Worm (Caenorhabditis elegans) whole organism, dauer: ENCODE results near the gene msa-1.

Experiments used
- unc-62 ChIP-seq: sonication (generic microtip); optimal IDR thresholded peaks from 2 replicates; lab custom pipeline; 2017; ENCODE audit warnings: missing biosample characterization, missing genetic modification reagents, missing genetic modification characterization

The msa-1 gene

DNA sequence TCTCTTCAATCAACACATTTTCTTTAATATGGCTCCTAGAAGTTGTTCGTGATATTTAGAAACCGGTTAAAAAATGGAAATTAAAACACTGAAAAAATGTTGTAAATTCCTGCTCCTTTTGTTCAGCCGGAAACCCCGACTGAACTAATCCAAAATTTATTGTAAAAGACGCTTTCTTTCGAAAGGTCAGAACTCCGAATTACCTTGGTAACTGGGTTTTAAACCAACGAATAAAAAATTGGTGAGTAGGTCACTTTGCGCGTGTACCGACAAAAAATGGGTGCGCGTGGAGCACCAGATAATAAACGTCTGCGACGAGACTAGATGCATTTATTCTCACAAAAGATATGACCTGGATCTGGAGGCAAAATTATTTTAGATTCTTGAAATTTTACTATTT, 42.2 kb downstream of the msa-1 start:
- TF ChIP-seq unc-62 (GFP tag; lab: Kevin White, UChicago) = no peak

DNA sequence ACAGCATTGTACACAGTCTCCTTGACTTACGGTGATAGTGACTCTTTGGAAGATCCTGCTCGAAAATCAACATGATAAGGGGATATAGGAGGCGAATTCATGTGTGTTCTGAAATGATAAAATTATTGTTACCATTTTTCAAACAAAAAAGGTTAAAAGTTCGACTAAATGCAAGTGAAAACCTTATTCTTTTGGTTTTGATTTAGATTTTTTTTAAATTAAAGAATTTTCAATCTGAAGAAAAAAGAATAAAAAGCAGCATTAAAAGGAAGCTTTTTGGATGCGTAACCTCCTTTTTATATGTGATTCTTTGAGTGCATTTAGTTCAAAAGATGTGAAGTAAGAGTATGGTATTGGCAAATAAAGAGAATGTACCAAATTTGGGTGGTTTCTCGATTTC, 47.0 kb downstream of the msa-1 start, which contains the start of gene delm-1:
delm-1 (minus strand) TSS at position 101 of the 400 bp plus-strand sequence.
- no peak for TF ChIP-seq unc-62 (GFP tag; lab: Kevin White, UChicago)

DNA sequence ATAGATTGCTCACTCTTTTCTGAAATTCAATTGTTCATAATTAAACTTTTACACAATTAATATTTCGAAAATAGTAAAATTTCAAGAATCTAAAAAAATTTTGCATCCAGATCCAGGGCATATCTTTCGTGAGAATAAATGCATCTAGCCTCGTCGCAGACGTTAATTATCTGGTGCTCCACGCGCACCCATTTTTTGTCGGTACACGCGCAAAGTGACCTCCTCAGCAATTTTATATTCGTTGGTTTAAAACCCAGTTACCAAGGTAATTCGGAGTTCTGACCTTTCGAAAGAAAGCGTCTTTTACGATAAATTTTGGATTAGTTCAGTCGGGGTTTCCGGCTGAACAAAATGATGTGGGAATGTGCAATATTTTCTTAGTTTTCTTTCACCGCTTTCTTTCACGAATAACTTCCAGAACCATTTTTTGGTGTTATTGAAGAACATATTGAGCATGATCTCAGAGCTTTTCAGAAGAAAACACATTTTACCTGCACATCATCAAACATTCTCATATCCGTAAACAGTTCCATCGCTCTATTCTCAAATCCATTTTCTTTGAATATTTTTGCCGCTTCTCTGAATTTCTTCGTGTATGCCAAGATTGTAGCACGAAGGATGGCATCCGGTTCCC, 51.9 kb downstream of the msa-1 start:
- TF ChIP-seq unc-62 (GFP tag; lab: Kevin White, UChicago) = no peak
